Worm (Caenorhabditis elegans) whole organism, young adult: ENCODE measurements around the gene msp-36.

Experiments used
- athp-1 ChIP-seq: sonication (generic microtip); optimal IDR thresholded peaks from 2 replicates; lab custom pipeline; 2017; ENCODE audit warnings: mild to moderate bottlenecking, missing genetic modification characterization, missing compliant biosample characterization
- ceh-40 ChIP-seq: fragments of 200-800 bp; sonication (Bioruptor generic); IDR thresholded peaks from 2 replicates; pipeline ENCODE4 v1.3.6; 2022; ENCODE audit warnings: missing genetic modification characterization, missing compliant biosample characterization
- somi-1 ChIP-seq: fragments of 200-800 bp; sonication (Bioruptor generic); optimal IDR thresholded peaks from 2 replicates; lab custom pipeline; 2018; ENCODE audit warnings: mild to moderate bottlenecking, missing genetic modification characterization, missing compliant biosample characterization

DNA sequence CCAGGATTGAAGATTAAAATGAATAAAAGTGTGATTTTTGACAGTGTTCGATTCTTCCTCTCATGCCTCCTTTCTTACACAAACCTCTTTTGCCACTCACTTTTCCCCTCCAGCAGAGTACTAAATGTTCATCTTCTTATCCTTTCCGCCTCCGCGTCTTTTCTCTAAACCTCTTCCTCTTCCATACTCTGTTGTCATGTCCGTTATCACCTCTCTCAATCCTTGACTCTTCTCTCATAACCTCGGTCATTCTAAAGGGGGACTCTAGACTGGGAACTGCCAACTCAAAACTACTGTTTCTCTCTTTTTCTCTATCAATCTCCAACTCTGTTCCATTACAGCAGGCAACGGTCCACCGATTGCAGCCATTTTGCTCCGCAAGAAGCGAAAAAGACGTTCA lies 47.0 kb upstream of the msp-36 start:
- TF ChIP-seq somi-1 (GFP tag; lab: Kevin White, UChicago) (no peak), athp-1 (no peak), ceh-40 (no peak)
